Fruit fly (Drosophila melanogaster): ENCODE measurements around the gene CG5131.

dm6 chr2L:17477710-17478109 is 6.6 kb upstream of the CG5131 start, which contains the start of gene cass:
- no peak for TF ChIP-seq Lpt (GFP tag; optimal IDR thresholded peaks at IDR 0.05)
- no peak for TF ChIP-seq OdsH (GFP tag; optimal IDR thresholded peaks at IDR 0.05)
- no peak for TF ChIP-seq Hr39 (GFP tag; optimal IDR thresholded peaks at IDR 0.05)
- no peak for TF ChIP-seq CG11762 (GFP tag; optimal IDR thresholded peaks at IDR 0.05; ENCODE audit: insufficient read depth)
- TF ChIP-seq salr (GFP tag; optimal IDR thresholded peaks at IDR 0.05): no peak
- no peak for TF ChIP-seq CG1621 (tag; optimal IDR thresholded peaks at IDR 0.05)
- no peak for TF ChIP-seq CG10631 (GFP tag; optimal IDR thresholded peaks at IDR 0.05)
- no peak for TF ChIP-seq pdm3 (GFP tag; optimal IDR thresholded peaks at IDR 0.05)
- no peak for TF ChIP-seq Sox102F (GFP tag; optimal IDR thresholded peaks at IDR 0.05)
- no peak for TF ChIP-seq CG34406 (GFP tag; optimal IDR thresholded peaks at IDR 0.05)

All from whole organism, prepupa.